Fruit fly (Drosophila melanogaster): ENCODE results near the gene mth.
A peak's percentile ranks its signal among the peaks of the same experiment; 100 is the strongest.

Gene mth

DNA sequence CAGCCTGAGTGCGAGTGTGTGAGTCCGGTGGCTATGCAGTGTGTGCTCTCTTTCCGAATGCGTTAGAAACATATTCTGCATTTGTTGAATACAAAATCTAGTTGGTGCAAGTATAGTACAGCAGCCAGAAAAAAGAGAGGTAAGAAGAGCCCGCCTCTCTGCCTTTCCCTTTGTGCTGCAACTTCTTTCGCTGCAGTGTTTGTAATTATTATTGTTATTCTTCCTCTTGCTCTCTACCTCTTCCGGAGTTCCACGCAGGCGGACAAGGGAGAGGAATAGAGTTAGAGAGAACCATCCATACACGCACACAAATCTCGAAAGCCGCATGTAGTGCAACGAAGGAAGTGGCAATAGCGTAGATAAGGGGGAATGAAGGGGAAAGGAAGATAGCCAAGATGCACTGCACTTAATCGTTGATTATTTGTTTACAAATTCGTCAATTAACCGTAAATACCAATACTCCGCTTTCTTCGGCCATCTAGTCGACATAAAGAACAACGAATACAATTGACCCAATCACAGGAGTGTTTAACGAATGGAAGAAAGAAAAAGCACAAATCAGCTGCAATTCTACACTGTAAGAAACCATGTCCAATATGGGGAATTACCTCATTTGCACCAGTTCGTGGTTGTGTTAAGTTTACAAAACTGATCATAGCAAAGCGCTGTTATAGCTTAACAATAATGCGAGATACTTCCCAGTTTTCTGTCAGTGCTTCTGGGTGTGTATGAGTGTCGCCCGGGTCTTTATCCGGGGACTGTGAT is 1.1 kb upstream of the mth start (continued):
- TF ChIP-seq CG3407 (GFP tag; optimal IDR thresholded peaks at IDR 0.05), result peak; percentile 75
- TF ChIP-seq CG14050 (GFP tag; IDR thresholded peaks at IDR 0.05), result peak; percentile 53; the same call in 2 of the 3 replicates
- TF ChIP-seq CG12071 (GFP tag; optimal IDR thresholded peaks at IDR 0.05), result peak; percentile 60
- peak; percentile 26 for TF ChIP-seq CTCF (GFP tag; optimal IDR thresholded peaks at IDR 0.05)
- TF ChIP-seq CG10959 (GFP tag; IDR thresholded peaks at IDR 0.05), result peak; percentile 67
- no peak for TF ChIP-seq CG7928 (GFP tag; optimal IDR thresholded peaks at IDR 0.05)
- TF ChIP-seq E2f2 (GFP tag; IDR thresholded peaks at IDR 0.05), result peak; percentile 28; the same call in 1 of the 2 replicates
- peak; percentile 78 for TF ChIP-seq nmo (GFP tag; optimal IDR thresholded peaks at IDR 0.05)
- TF ChIP-seq hkb (optimal IDR thresholded peaks at IDR 0.05), result no peak
- peak; percentile 61 for TF ChIP-seq hkb (GFP tag; IDR thresholded peaks at IDR 0.05)
- no peak for TF ChIP-seq Poxn (GFP tag; IDR thresholded peaks at IDR 0.05)
- TF ChIP-seq pfk (GFP tag; optimal IDR thresholded peaks at IDR 0.05), result no peak
- TF ChIP-seq CG12391 (tag; optimal IDR thresholded peaks at IDR 0.05), result peak; percentile 82
- peak; percentile 40 for TF ChIP-seq CG33213 (GFP tag; optimal IDR thresholded peaks at IDR 0.05)
- TF ChIP-seq CG12236 (GFP tag; optimal IDR thresholded peaks at IDR 0.05), result peak; percentile 81
- peak; percentile 64 for TF ChIP-seq CG8944 (GFP tag; optimal IDR thresholded peaks at IDR 0.05)
- peak; percentile 87 for TF ChIP-seq CG2712 (tag; optimal IDR thresholded peaks at IDR 0.05)
- no peak for TF ChIP-seq Dll (GFP tag; IDR thresholded peaks at IDR 0.05; ENCODE audit: partially characterized antibody)
- TF ChIP-seq her (GFP tag; optimal IDR thresholded peaks at IDR 0.05), result peak; percentile 72
- TF ChIP-seq CG31224 (GFP tag; IDR thresholded peaks at IDR 0.05), result no peak
- TF ChIP-seq danr (GFP tag; IDR thresholded peaks at IDR 0.05), result no peak
- TF ChIP-seq ap (GFP tag; IDR thresholded peaks at IDR 0.05), result peak; percentile 56
- peak; percentile 69 for TF ChIP-seq wor (GFP tag; IDR thresholded peaks at IDR 0.05)
- TF ChIP-seq CG6683 (GFP tag; optimal IDR thresholded peaks at IDR 0.05), result peak; percentile 40
- peak; percentile 69 for TF ChIP-seq lmd (GFP tag; IDR thresholded peaks at IDR 0.05)
- TF ChIP-seq CG12942 (GFP tag; optimal IDR thresholded peaks at IDR 0.05), result peak; percentile 77
- peak; percentile 67 for TF ChIP-seq gsb-n (tag; optimal IDR thresholded peaks at IDR 0.05)
- peak; percentile 13 for TF ChIP-seq dm (GFP tag; optimal IDR thresholded peaks at IDR 0.05)
- peak; percentile 85 for TF ChIP-seq gem (tag; optimal IDR thresholded peaks at IDR 0.05)
- peak; percentile 82 for TF ChIP-seq CG14710 (tag; optimal IDR thresholded peaks at IDR 0.05)
- no peak for TF ChIP-seq ac (GFP tag; optimal IDR thresholded peaks at IDR 0.05)
- peak; percentile 61 for TF ChIP-seq trem (tag; optimal IDR thresholded peaks at IDR 0.05)
- TF ChIP-seq YL-1 (GFP tag; optimal IDR thresholded peaks at IDR 0.05), result no peak
- TF ChIP-seq Scr (GFP tag; IDR thresholded peaks at IDR 0.05; ENCODE audit: partially characterized antibody), result no peak
- peak; percentile 68 for TF ChIP-seq gcm (GFP tag; optimal IDR thresholded peaks at IDR 0.05)
- peak; percentile 62 for TF ChIP-seq slbo (GFP tag; IDR thresholded peaks at IDR 0.05)
- TF ChIP-seq Camta (GFP tag; optimal IDR thresholded peaks at IDR 0.05), result peak; percentile 67
- TF ChIP-seq Mad (GFP tag; optimal IDR thresholded peaks at IDR 0.05), result peak; percentile 71
- TF ChIP-seq tio (GFP tag; optimal IDR thresholded peaks at IDR 0.05), result peak; percentile 69
- peak; percentile 66 for TF ChIP-seq CG5953 (GFP tag; IDR thresholded peaks at IDR 0.05)
- peak; percentile 7 for TF ChIP-seq schlank (tag; optimal IDR thresholded peaks at IDR 0.05)
- peak; percentile 67 for TF ChIP-seq Abd-B (GFP tag; optimal IDR thresholded peaks at IDR 0.05)
- TF ChIP-seq Dref (GFP tag; IDR thresholded peaks at IDR 0.05), result no peak
- no peak for TF ChIP-seq sc (optimal IDR thresholded peaks at IDR 0.05)
- peak; percentile 78 for TF ChIP-seq sc (GFP tag; optimal IDR thresholded peaks at IDR 0.05)
- TF ChIP-seq CG3065 (GFP tag; optimal IDR thresholded peaks at IDR 0.05), result peak; percentile 43
- 0 out of 2 replicates have a peak, but pooled peaks have one; percentile 4 for TF ChIP-seq al (GFP tag; IDR thresholded peaks at IDR 0.05)
- peak; percentile 67 for TF ChIP-seq CG10267 (tag; optimal IDR thresholded peaks at IDR 0.05)
- peak; percentile 75; the same call in 2 of the 3 replicates for TF ChIP-seq CG11093 (GFP tag; IDR thresholded peaks at IDR 0.05)
- TF ChIP-seq Dek (tag; optimal IDR thresholded peaks at IDR 0.05), result no peak
